Worm (Caenorhabditis elegans): ENCODE data around the gene math-23.

- TF ChIP-seq pqm-1 (tag; optimal IDR thresholded peaks at IDR 0.05), result no peak
- TF ChIP-seq ceh-31 (tag; optimal IDR thresholded peaks at IDR 0.05), result no peak
- TF ChIP-seq K09A11.1 (tag; optimal IDR thresholded peaks at IDR 0.05; ENCODE audit: insufficient read depth), result no peak
- no peak for TF ChIP-seq nhr-11 (tag; optimal IDR thresholded peaks at IDR 0.05)
Observed at ce11 chrII:1901981-1902380, at the start of gene math-23.
